Fruit fly (Drosophila melanogaster): ENCODE data around the gene orb2.

orb2 gene

DNA sequence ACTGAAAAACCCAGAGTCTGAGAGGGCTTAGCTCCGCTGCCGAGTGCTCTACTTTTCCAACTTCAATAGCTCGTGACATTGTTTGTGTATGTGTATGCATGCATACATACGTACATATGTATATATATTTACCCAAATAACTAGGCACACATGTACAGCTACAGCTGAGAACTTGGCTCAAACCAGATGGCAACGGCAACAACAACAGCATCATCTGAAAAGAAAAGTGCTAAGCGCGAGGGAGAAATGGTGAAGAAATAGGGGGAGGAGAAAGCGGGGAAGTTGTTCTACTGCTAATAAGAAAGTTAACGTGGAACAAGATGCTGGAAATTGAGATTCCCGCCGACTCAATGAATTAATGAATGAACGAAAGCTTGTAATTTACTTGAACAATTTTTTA is 29.3 kb downstream of the orb2 start (continued):
- peak; percentile 23 for TF ChIP-seq Med (GFP tag)
- TF ChIP-seq otp (GFP tag; IDR thresholded peaks at IDR 0.05), result 0 out of 3 replicates have a peak, but pooled peaks have one; percentile 40
- TF ChIP-seq Lpt (GFP tag; optimal IDR thresholded peaks at IDR 0.05), result no peak
- TF ChIP-seq CG12219 (GFP tag; optimal IDR thresholded peaks at IDR 0.05), result no peak
- TF ChIP-seq HLH3B (GFP tag; IDR thresholded peaks at IDR 0.05), result no peak
- TF ChIP-seq E2f1 (GFP tag; IDR thresholded peaks at IDR 0.05), result no peak
- TF ChIP-seq CG9817 (tag; optimal IDR thresholded peaks at IDR 0.05), result no peak
- TF ChIP-seq pros (GFP tag; optimal IDR thresholded peaks at IDR 0.05), result peak; percentile 9
- no peak for TF ChIP-seq ssp (GFP tag; IDR thresholded peaks at IDR 0.05)
- no peak for TF ChIP-seq CG5180 (GFP tag; optimal IDR thresholded peaks at IDR 0.05)
- no peak for TF ChIP-seq Opbp (GFP tag; IDR thresholded peaks at IDR 0.05; ENCODE audit: partially characterized antibody)
- TF ChIP-seq Side (GFP tag; optimal IDR thresholded peaks at IDR 0.05), result no peak
- TF ChIP-seq CG6689 (GFP tag; IDR thresholded peaks at IDR 0.05), result no peak
- no peak for TF ChIP-seq ab (GFP tag; optimal IDR thresholded peaks at IDR 0.05)
- no peak for TF ChIP-seq lab (GFP tag; optimal IDR thresholded peaks at IDR 0.05)
- peak; percentile 9 for TF ChIP-seq CG14710 (tag; optimal IDR thresholded peaks at IDR 0.05)
- TF ChIP-seq Lhr (GFP tag; optimal IDR thresholded peaks at IDR 0.05), result no peak
- no peak for TF ChIP-seq aop (GFP tag; IDR thresholded peaks at IDR 0.05)
- TF ChIP-seq CG17568 (GFP tag; optimal IDR thresholded peaks at IDR 0.05), result no peak
- TF ChIP-seq gsb-n (tag; optimal IDR thresholded peaks at IDR 0.05), result no peak
- TF ChIP-seq CG11723 (GFP tag; optimal IDR thresholded peaks at IDR 0.05), result no peak
- no peak for TF ChIP-seq Dip3 (GFP tag; optimal IDR thresholded peaks at IDR 0.05)
- no peak for TF ChIP-seq CG14860 (GFP tag; IDR thresholded peaks at IDR 0.05; ENCODE audit: partially characterized antibody)
- no peak for TF ChIP-seq CG4282 (GFP tag; optimal IDR thresholded peaks at IDR 0.05)
- TF ChIP-seq gt (GFP tag; IDR thresholded peaks at IDR 0.05), result no peak
- peak; percentile 4 for TF ChIP-seq tap (tag; optimal IDR thresholded peaks at IDR 0.05)
- TF ChIP-seq Blimp-1 (GFP tag; optimal IDR thresholded peaks at IDR 0.05), result peak; percentile 90
- no peak for TF ChIP-seq CG13287 (GFP tag; IDR thresholded peaks at IDR 0.05; ENCODE audit: partially characterized antibody)
- TF ChIP-seq eyg (GFP tag; optimal IDR thresholded peaks at IDR 0.05), result no peak
- TF ChIP-seq CG16779 (GFP tag; IDR thresholded peaks at IDR 0.05), result no peak
- no peak for TF ChIP-seq Rx (GFP tag; IDR thresholded peaks at IDR 0.05)
- no peak for TF ChIP-seq CG9797 (GFP tag; optimal IDR thresholded peaks at IDR 0.05)
- peak; percentile 15; the same call in 1 of the 2 replicates for TF ChIP-seq CG4360 (GFP tag; IDR thresholded peaks at IDR 0.05)
- no peak for TF ChIP-seq phol (tag; optimal IDR thresholded peaks at IDR 0.05)
- TF ChIP-seq Vsx1 (GFP tag; optimal IDR thresholded peaks at IDR 0.05), result no peak
- TF ChIP-seq CG6272 (GFP tag; IDR thresholded peaks at IDR 0.05), result no peak
- no peak for TF ChIP-seq btn (GFP tag; optimal IDR thresholded peaks at IDR 0.05)
- TF ChIP-seq unc-4 (GFP tag; IDR thresholded peaks at IDR 0.05; ENCODE audit: partially characterized antibody), result no peak
- TF ChIP-seq CG10366 (GFP tag; IDR thresholded peaks at IDR 0.05), result no peak
- TF ChIP-seq CkIIα-i1 (GFP tag; IDR thresholded peaks at IDR 0.05), result no peak
- TF ChIP-seq GATAe (GFP tag; conservative IDR thresholded peaks at IDR 0.05), result no peak
- no peak for TF ChIP-seq CG11504 (tag; optimal IDR thresholded peaks at IDR 0.05)
- TF ChIP-seq kni (GFP tag; optimal IDR thresholded peaks at IDR 0.05), result peak; percentile 30
- no peak for TF ChIP-seq CG6175 (GFP tag; IDR thresholded peaks at IDR 0.05)
- TF ChIP-seq exex (tag; optimal IDR thresholded peaks at IDR 0.05), result no peak
- 0 out of 3 replicates have a peak, but pooled peaks have one; percentile 18 for TF ChIP-seq z (GFP tag; IDR thresholded peaks at IDR 0.05)
- TF ChIP-seq Elba2 (GFP tag; optimal IDR thresholded peaks at IDR 0.05), result no peak
- no peak for TF ChIP-seq lola (GFP tag; optimal IDR thresholded peaks at IDR 0.05)
- TF ChIP-seq hkb (optimal IDR thresholded peaks at IDR 0.05), result no peak
- no peak for TF ChIP-seq hkb (GFP tag; IDR thresholded peaks at IDR 0.05)
- TF ChIP-seq CG17361 (GFP tag; IDR thresholded peaks at IDR 0.05), result no peak

All from whole organism, embryonic.